Worm (Caenorhabditis elegans) whole organism, young adult: ENCODE results near the gene srh-244.
"Not testable (repeated sequence)": the region's sequence is repeated elsewhere in the genome, so short reads cannot be mapped to it uniquely, and the experiment has no call there.

Experiments used
- B0019.2 ChIP-seq: fragments of 200-800 bp; sonication (Bioruptor generic); conservative IDR thresholded peaks from 2 replicates; pipeline ENCODE4 v1.3.6; 2022; ENCODE audit warnings: missing genetic modification reagents, missing genetic modification characterization, missing compliant biosample characterization
- F23B12.7 ChIP-seq: sonication (generic microtip); optimal IDR thresholded peaks from 2 replicates; lab custom pipeline; 2017; ENCODE audit warnings: missing genetic modification characterization, mild to moderate bottlenecking, missing compliant biosample characterization, antibody characterized with exemption, moderate library complexity; ENCODE audit not compliant: insufficient read depth
- F55B11.4 ChIP-seq: sonication (generic microtip); optimal IDR thresholded peaks from 2 replicates; lab custom pipeline; 2016; ENCODE audit warnings: missing compliant biosample characterization, missing genetic modification characterization, borderline replicate concordance; ENCODE audit not compliant: insufficient read depth
- F57A8.1 ChIP-seq: fragments of 200-800 bp; sonication (Bioruptor generic); optimal IDR thresholded peaks from 2 replicates; lab custom pipeline; 2018; ENCODE audit warnings: mild to moderate bottlenecking, missing genetic modification characterization, moderate library complexity, missing compliant biosample characterization
- F57C9.4 ChIP-seq: sonication (generic microtip); optimal IDR thresholded peaks from 2 replicates; lab custom pipeline; 2017; ENCODE audit warnings: mild to moderate bottlenecking, missing genetic modification characterization, missing compliant biosample characterization
- Y67H2A.10 ChIP-seq: fragments of 200-800 bp; sonication (Bioruptor generic); conservative IDR thresholded peaks from 2 replicates; pipeline ENCODE4 v1.3.6; 2022; ENCODE audit warnings: missing genetic modification reagents, missing genetic modification characterization, missing compliant biosample characterization
- aptf-3 ChIP-seq: fragments of 200-800 bp; sonication (Bioruptor generic); IDR thresholded peaks from 2 replicates; pipeline ENCODE4 v1.3.6; 2022; ENCODE audit warnings: missing genetic modification characterization, missing compliant biosample characterization
- cebp-1 ChIP-seq, 2 experiments: fragments of 200-800 bp in 1 of 2; sonication (Bioruptor generic) in 1 of 2; sonication (generic microtip) in 1 of 2; IDR thresholded peaks in 1 of 2; optimal IDR thresholded peaks in 1 of 2; 2 replicates each; pipeline versions ENCODE4 v1.3.6 to Lab custom; 2017 to 2022; ENCODE audit warnings: missing compliant biosample characterization in 2 of 2, missing genetic modification characterization in 2 of 2, mild to moderate bottlenecking in 1 of 2, missing genetic modification reagents in 1 of 2, moderate library complexity in 1 of 2
- lin-26 ChIP-seq: fragments of 200-800 bp; sonication (Bioruptor generic); IDR thresholded peaks from 2 replicates; pipeline ENCODE4 v1.3.6; 2022; ENCODE audit warnings: missing genetic modification reagents, missing genetic modification characterization, missing compliant biosample characterization
- sea-2 ChIP-seq: fragments of 200-800 bp; sonication (Bioruptor generic); IDR thresholded peaks from 2 replicates; pipeline ENCODE4 v1.3.6; 2022; ENCODE audit warnings: missing genetic modification characterization, missing compliant biosample characterization
- snpc-1.1 ChIP-seq: sonication (generic microtip); optimal IDR thresholded peaks from 2 replicates; lab custom pipeline; 2017; ENCODE audit warnings: missing genetic modification characterization, mild to moderate bottlenecking, missing compliant biosample characterization, antibody characterized with exemption, moderate library complexity, missing genotype, missing genetic modification reagents; ENCODE audit not compliant: insufficient read depth
- snpc-3.4 ChIP-seq: sonication (generic microtip); optimal IDR thresholded peaks from 2 replicates; lab custom pipeline; 2017; ENCODE audit warnings: missing genetic modification characterization, mild to moderate bottlenecking, missing compliant biosample characterization, antibody characterized with exemption, moderate library complexity, missing genotype, missing genetic modification reagents
- snpc-4 ChIP-seq, 5 experiments: fragments of 150-350 bp in 1 of 5; sonication (generic microtip) in 4 of 5; optimal IDR thresholded peaks; 2 replicates each; lab custom pipeline; 2014 to 2018; ENCODE audit warnings: missing genetic modification characterization in 5 of 5, missing biosample characterization in 3 of 5, antibody characterized with exemption in 2 of 5, mild to moderate bottlenecking in 2 of 5, missing compliant biosample characterization in 2 of 5, missing genotype in 2 of 5, moderate library complexity in 2 of 5, missing genetic modification reagents in 1 of 5
- ztf-26 ChIP-seq: sonication (generic microtip); optimal IDR thresholded peaks from 2 replicates; lab custom pipeline; 2017; ENCODE audit warnings: missing genetic modification characterization, missing compliant biosample characterization

- not testable (repeated sequence) for TF ChIP-seq lin-26 (GFP tag; lab: Robert Waterston, UW); snpc-4 (GFP tag; optimal IDR thresholded peaks at IDR 0.05; lab: Kevin White, UChicago); snpc-4 (tag; optimal IDR thresholded peaks at IDR 0.05; lab: Kevin White, UChicago); aptf-3 (GFP tag; lab: Robert Waterston, UW); cebp-1 (GFP tag; IDR thresholded peaks at IDR 0.05; lab: Robert Waterston, UW); cebp-1 (tag; optimal IDR thresholded peaks at IDR 0.05; lab: Kevin White, UChicago); F57A8.1; ztf-26 (tag; lab: Kevin White, UChicago); F57C9.4 (tag; lab: Kevin White, UChicago); Y67H2A.10; F23B12.7 (tag; lab: Kevin White, UChicago); B0019.2 (GFP tag; lab: Robert Waterston, UW); snpc-1.1 (tag; lab: Kevin White, UChicago); F55B11.4 (tag; lab: Kevin White, UChicago); sea-2 (GFP tag; lab: Robert Waterston, UW); snpc-3.4 (tag; lab: Kevin White, UChicago)
Observed at ce11 chrV:7337218-7337617, 6.4 kb upstream of the srh-244 start, which contains the start of gene F10G2.7.
